Fruit fly (Drosophila melanogaster) whole organism, adult: ENCODE data around the gene temp.

Source experiments
- CG12768 ChIP-seq: fragments of 200-800 bp; sonication (Bioruptor generic); optimal IDR thresholded peaks from 2 replicates; lab custom pipeline; 2017; ENCODE audit warnings: missing biosample characterization, missing genetic modification characterization, mild to moderate bottlenecking, moderate library complexity, missing genetic modification reagents
- CG7045 ChIP-seq: fragments of 200-800 bp; sonication (Bioruptor generic); optimal IDR thresholded peaks from 2 replicates; lab custom pipeline; 2017; ENCODE audit warnings: missing biosample characterization, mild to moderate bottlenecking, missing genetic modification characterization
- cnc ChIP-seq, 2 experiments: fragments of >200 bp; optimal IDR thresholded peaks; 2 replicates each; lab custom pipeline; 2017
- kay ChIP-seq: fragments of 200-800 bp; sonication (Bioruptor generic); peaks from one replicate; lab custom pipeline; 2016; ENCODE audit warnings: missing biosample characterization, missing genetic modification characterization, borderline replicate concordance

dm6 chrX:2301613-2302522, 39.6 kb upstream of the temp start:
- no peak for TF ChIP-seq cnc (optimal IDR thresholded peaks at IDR 0.05; lab: Kevin White, UChicago)
- no peak for TF ChIP-seq kay (GFP tag; lab: Kevin White, UChicago)
- TF ChIP-seq CG7045 (GFP tag; lab: Kevin White, UChicago) = peak; percentile 11
- no peak for TF ChIP-seq CG12768 (GFP tag; lab: Kevin White, UChicago)
